Fruit fly (Drosophila melanogaster): ENCODE data around the gene Pdp1.

Pdp1 gene

DNA sequence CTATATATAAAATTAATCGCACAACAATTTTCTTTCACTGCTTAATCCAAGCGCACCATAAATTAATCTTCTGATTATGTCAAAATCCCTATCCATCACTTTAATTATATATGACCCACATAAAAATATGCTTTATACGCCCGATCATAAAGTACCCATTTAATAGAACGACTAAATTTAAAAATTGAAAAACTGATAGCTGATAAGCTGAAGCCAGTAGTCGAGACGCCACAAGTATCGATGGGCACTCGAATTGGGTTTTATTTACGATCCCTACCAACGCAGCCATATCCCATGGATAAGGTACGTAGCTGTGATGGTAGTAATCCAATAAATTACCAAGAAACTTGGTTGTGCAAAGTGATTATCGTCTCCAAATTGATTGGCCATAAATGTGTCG, 25.1 kb downstream of the Pdp1 start:
- no peak for TF ChIP-seq toe (GFP tag; optimal IDR thresholded peaks at IDR 0.05)
- TF ChIP-seq Crg-1 (GFP tag; optimal IDR thresholded peaks at IDR 0.05): no peak
- no peak for TF ChIP-seq CG12768 (GFP tag; optimal IDR thresholded peaks at IDR 0.05)
- TF ChIP-seq ovo (GFP tag; optimal IDR thresholded peaks at IDR 0.05): no peak
- no peak for TF ChIP-seq CG14711 (tag; optimal IDR thresholded peaks at IDR 0.05)
- no peak for TF ChIP-seq tj (GFP tag; optimal IDR thresholded peaks at IDR 0.05)
- TF ChIP-seq cnc (optimal IDR thresholded peaks at IDR 0.05): no peak
- no peak for TF ChIP-seq bab1 (GFP tag; optimal IDR thresholded peaks at IDR 0.05)
- no peak for TF ChIP-seq Mnt (GFP tag; optimal IDR thresholded peaks at IDR 0.05)
- no peak for TF ChIP-seq Clk (GFP tag; optimal IDR thresholded peaks at IDR 0.05)
- no peak for TF ChIP-seq cic (GFP tag; optimal IDR thresholded peaks at IDR 0.05)
- no peak for TF ChIP-seq kay (GFP tag; ENCODE audit: borderline replicate concordance)
- TF ChIP-seq CG5204 (GFP tag; optimal IDR thresholded peaks at IDR 0.05): no peak
- no peak for TF ChIP-seq CG1620 (GFP tag; optimal IDR thresholded peaks at IDR 0.05)
- TF ChIP-seq CG11617 (GFP tag; optimal IDR thresholded peaks at IDR 0.05): no peak
- TF ChIP-seq CG33017 (tag; optimal IDR thresholded peaks at IDR 0.05): no peak
- TF ChIP-seq CG7045 (GFP tag; optimal IDR thresholded peaks at IDR 0.05): no peak
- TF ChIP-seq CG7101 (tag; optimal IDR thresholded peaks at IDR 0.05): no peak
- TF ChIP-seq Hr96 (GFP tag; optimal IDR thresholded peaks at IDR 0.05): no peak
- no peak for TF ChIP-seq pad (GFP tag; optimal IDR thresholded peaks at IDR 0.05)

- peak; percentile 66 for TF ChIP-seq cic (GFP tag; optimal IDR thresholded peaks at IDR 0.05)
- TF ChIP-seq CG7101 (tag; optimal IDR thresholded peaks at IDR 0.05): peak; percentile 20
- peak; percentile 36 for TF ChIP-seq Crg-1 (GFP tag; optimal IDR thresholded peaks at IDR 0.05)
- TF ChIP-seq toe (GFP tag; optimal IDR thresholded peaks at IDR 0.05): no peak
- peak; percentile 35 for TF ChIP-seq ovo (GFP tag; optimal IDR thresholded peaks at IDR 0.05)
Measured at dm6 chr3L:7841254-7841964, 25.8 kb downstream of the Pdp1 start.

DNA sequence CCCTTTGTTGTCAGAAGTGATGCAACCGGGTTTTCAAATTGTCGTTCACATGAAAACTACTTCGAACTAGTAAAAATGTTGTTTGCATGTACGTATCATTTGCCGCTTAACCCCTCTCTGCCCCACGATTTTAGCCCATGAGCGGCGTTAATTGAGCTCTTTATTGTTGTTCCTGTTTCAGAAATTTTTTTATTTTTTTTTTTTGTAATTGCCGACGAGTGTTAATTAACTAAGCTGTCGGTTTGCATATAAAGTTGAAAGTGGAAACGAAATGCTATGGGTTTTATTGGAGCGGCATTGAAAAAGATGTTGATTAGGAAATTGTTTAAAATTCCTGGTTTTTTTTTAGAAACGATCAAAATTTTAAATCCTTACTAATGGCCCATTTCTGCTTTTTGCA, 28.8 kb downstream of the Pdp1 start:
- TF ChIP-seq kay (GFP tag; ENCODE audit: borderline replicate concordance): peak; percentile 92
- no peak for TF ChIP-seq CG14711 (tag; optimal IDR thresholded peaks at IDR 0.05)

DNA sequence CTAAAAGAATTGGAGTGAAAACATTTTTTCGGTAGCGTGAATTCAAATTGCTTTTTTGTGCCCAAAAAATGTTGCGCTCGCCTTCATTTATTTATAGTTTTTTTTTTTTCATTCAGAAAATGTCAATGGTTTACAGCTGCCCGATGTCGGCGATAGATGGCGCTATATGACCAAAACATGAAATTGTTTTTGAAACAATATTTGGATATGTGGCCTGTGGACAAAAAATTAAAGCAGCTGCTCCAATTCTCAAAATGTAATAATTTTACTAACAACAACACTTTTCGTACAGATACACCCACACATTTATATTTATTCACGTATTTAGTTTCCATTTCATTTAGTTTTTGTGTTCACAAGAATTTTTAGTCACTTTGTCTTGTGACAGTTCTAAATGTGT, 29.4 kb downstream of the Pdp1 start:
- TF ChIP-seq cnc (optimal IDR thresholded peaks at IDR 0.05): no peak
- no peak for TF ChIP-seq bab1 (GFP tag; optimal IDR thresholded peaks at IDR 0.05)
- no peak for TF ChIP-seq CG33017 (tag; optimal IDR thresholded peaks at IDR 0.05)

DNA sequence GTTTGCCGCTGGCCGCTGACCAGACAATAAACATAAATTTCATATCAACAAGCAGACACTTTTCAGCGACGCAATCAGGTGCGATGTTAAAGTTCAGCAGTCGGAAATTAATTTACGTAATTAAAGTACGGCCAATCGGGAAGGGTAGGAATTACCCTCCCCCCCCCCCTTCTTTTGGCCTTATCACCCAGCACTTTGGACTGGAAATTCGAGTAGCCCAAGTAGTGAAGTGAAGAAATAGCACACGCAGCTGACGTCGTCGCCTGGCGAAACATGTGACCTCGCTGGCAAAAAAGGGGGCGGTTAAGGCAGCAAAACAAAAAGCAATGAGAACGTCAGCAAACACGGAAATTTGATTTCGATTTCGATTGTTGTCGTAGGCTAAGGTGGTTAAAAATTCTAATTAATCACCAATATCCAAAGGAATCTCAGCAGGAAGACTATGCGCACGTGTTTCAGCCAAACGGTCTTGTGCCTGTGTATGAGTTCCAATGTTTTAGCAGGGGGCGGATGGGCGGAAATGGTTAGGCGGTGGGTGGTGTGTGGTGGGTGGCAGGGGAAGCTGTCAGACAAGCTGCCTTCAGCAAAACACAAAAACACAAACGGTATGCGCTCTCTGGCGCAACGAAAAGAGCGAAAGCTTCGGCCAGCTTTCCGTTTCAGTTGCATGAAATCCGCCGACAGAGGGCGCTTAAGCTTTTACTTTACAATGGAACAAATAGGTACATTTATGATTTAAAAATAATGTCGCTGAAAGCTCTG, 30.4 kb downstream of the Pdp1 start:
- TF ChIP-seq Hr96 (GFP tag; optimal IDR thresholded peaks at IDR 0.05) (no peak), bab1 (GFP tag; optimal IDR thresholded peaks at IDR 0.05) (peak; percentile 55), CG11617 (GFP tag; optimal IDR thresholded peaks at IDR 0.05) (peak; percentile 28), CG14711 (tag; optimal IDR thresholded peaks at IDR 0.05) (peak; percentile 7), Crg-1 (GFP tag; optimal IDR thresholded peaks at IDR 0.05) (peak; percentile 14), Mnt (GFP tag; optimal IDR thresholded peaks at IDR 0.05) (peak; percentile 31), CG7045 (GFP tag; optimal IDR thresholded peaks at IDR 0.05) (peak; percentile 20), CG12768 (GFP tag; optimal IDR thresholded peaks at IDR 0.05) (peak; percentile 79), ovo (GFP tag; optimal IDR thresholded peaks at IDR 0.05) (peak; percentile 43), cic (GFP tag; optimal IDR thresholded peaks at IDR 0.05) (peak; percentile 78), CG33017 (tag; optimal IDR thresholded peaks at IDR 0.05) (peak; percentile 47), CG5204 (GFP tag; optimal IDR thresholded peaks at IDR 0.05) (no peak), CG7101 (tag; optimal IDR thresholded peaks at IDR 0.05) (peak; percentile 25), pad (GFP tag; optimal IDR thresholded peaks at IDR 0.05) (peak; percentile 61), cnc (optimal IDR thresholded peaks at IDR 0.05) (no peak), tj (GFP tag; optimal IDR thresholded peaks at IDR 0.05) (peak; percentile 87), kay (GFP tag; ENCODE audit: borderline replicate concordance) (no peak), Clk (GFP tag; optimal IDR thresholded peaks at IDR 0.05) (peak; percentile 23), toe (GFP tag; optimal IDR thresholded peaks at IDR 0.05) (no peak)

- TF ChIP-seq bab1 (GFP tag; optimal IDR thresholded peaks at IDR 0.05) (no peak), kay (GFP tag; ENCODE audit: borderline replicate concordance) (peak; percentile 99), toe (GFP tag; optimal IDR thresholded peaks at IDR 0.05) (no peak), pad (GFP tag; optimal IDR thresholded peaks at IDR 0.05) (peak; percentile 96), Mnt (GFP tag; optimal IDR thresholded peaks at IDR 0.05) (peak; percentile 76), CG12768 (GFP tag; optimal IDR thresholded peaks at IDR 0.05) (peak; percentile 38), CG7045 (GFP tag; optimal IDR thresholded peaks at IDR 0.05) (peak; percentile 51), Hr96 (GFP tag; optimal IDR thresholded peaks at IDR 0.05) (no peak), Clk (GFP tag; optimal IDR thresholded peaks at IDR 0.05) (peak; percentile 96), cnc (optimal IDR thresholded peaks at IDR 0.05) (no peak), tj (GFP tag; optimal IDR thresholded peaks at IDR 0.05) (peak; percentile 85), ovo (GFP tag; optimal IDR thresholded peaks at IDR 0.05) (peak; percentile 13), CG7101 (tag; optimal IDR thresholded peaks at IDR 0.05) (peak; percentile 23), CG11617 (GFP tag; optimal IDR thresholded peaks at IDR 0.05) (peak; percentile 45), Crg-1 (GFP tag; optimal IDR thresholded peaks at IDR 0.05) (peak; percentile 49), CG14711 (tag; optimal IDR thresholded peaks at IDR 0.05) (no peak), CG33017 (tag; optimal IDR thresholded peaks at IDR 0.05) (peak; percentile 3), cic (GFP tag; optimal IDR thresholded peaks at IDR 0.05) (peak; percentile 94), CG1620 (GFP tag; optimal IDR thresholded peaks at IDR 0.05) (no peak), CG5204 (GFP tag; optimal IDR thresholded peaks at IDR 0.05) (no peak)
Measured at dm6 chr3L:7834902-7835781, 32.0 kb downstream of the Pdp1 start.

Measured in whole organism, adult.